Worm (Caenorhabditis elegans) whole organism, L1 larva: ENCODE data around the gene orai-1.

Source experiments
- C04F5.9 ChIP-seq: sonication (generic microtip); optimal IDR thresholded peaks from 2 replicates; lab custom pipeline; 2016; ENCODE audit warnings: missing genetic modification characterization, missing compliant biosample characterization
- C16A3.4 ChIP-seq: fragments of 150-350 bp; optimal IDR thresholded peaks from 2 replicates; lab custom pipeline; 2014; ENCODE audit warnings: missing biosample characterization, missing genetic modification characterization
- C34B4.2 ChIP-seq: sonication (generic microtip); optimal IDR thresholded peaks from 2 replicates; lab custom pipeline; 2017; ENCODE audit warnings: mild to moderate bottlenecking, missing genetic modification characterization, missing compliant biosample characterization
- Y116A8C.19 ChIP-seq: sonication (generic microtip); optimal IDR thresholded peaks from 2 replicates; lab custom pipeline; 2016; ENCODE audit warnings: missing compliant biosample characterization, missing genetic modification characterization, borderline replicate concordance
- alr-1 ChIP-seq: fragments of 200-800 bp; sonication (Bioruptor generic); optimal IDR thresholded peaks from 2 replicates; lab custom pipeline; 2018; ENCODE audit warnings: borderline replicate concordance, mild to moderate bottlenecking, missing genetic modification characterization, missing compliant biosample characterization
- aly-2 ChIP-seq: fragments of 150-350 bp; optimal IDR thresholded peaks from 2 replicates; lab custom pipeline; 2014; ENCODE audit warnings: missing biosample characterization, missing genetic modification characterization
- blmp-1 ChIP-seq: fragments of 150-350 bp; optimal IDR thresholded peaks from 2 replicates; lab custom pipeline; 2014; ENCODE audit warnings: missing biosample characterization, missing genetic modification characterization
- ceh-82 ChIP-seq, 3 experiments: fragments of 150-350 bp in 1 of 3; sonication (generic microtip) in 2 of 3; optimal IDR thresholded peaks; 2 replicates each; lab custom pipeline; 2014 to 2017; ENCODE audit warnings: missing biosample characterization in 3 of 3, missing genetic modification characterization in 3 of 3
- ceh-88 ChIP-seq: fragments of 200-800 bp; sonication (Bioruptor generic); IDR thresholded peaks from 2 replicates; pipeline ENCODE4 v1.3.6; 2022; ENCODE audit warnings: missing genetic modification characterization, missing compliant biosample characterization
- ceh-90 ChIP-seq: sonication (generic microtip); optimal IDR thresholded peaks from 2 replicates; lab custom pipeline; 2016; ENCODE audit warnings: missing genetic modification characterization, missing compliant biosample characterization
- dsc-1 ChIP-seq: sonication (generic microtip); optimal IDR thresholded peaks from 2 replicates; lab custom pipeline; 2016; ENCODE audit warnings: mild to moderate bottlenecking, missing genetic modification characterization, missing compliant biosample characterization
- efl-1 ChIP-seq, 4 experiments: fragments of 150-350 bp; optimal IDR thresholded peaks in 3 of 4; peaks in 1 of 4; 1 replicate in 1 of 4; 2 replicates in 3 of 4; lab custom pipeline; 2014; ENCODE audit warnings: missing biosample characterization in 2 of 4, missing genetic modification characterization in 2 of 4, missing genetic modification reagents in 2 of 4
- efl-3 ChIP-seq: fragments of 200-800 bp; sonication (Bioruptor generic); optimal IDR thresholded peaks from 2 replicates; lab custom pipeline; 2018; ENCODE audit warnings: mild to moderate bottlenecking, missing genetic modification characterization, missing compliant biosample characterization
- egl-27 ChIP-seq, 2 experiments: fragments of 150-350 bp in 1 of 2; sonication (generic microtip); optimal IDR thresholded peaks; 3 replicates each; lab custom pipeline; 2017 to 2018; ENCODE audit warnings: missing biosample characterization in 2 of 2, missing genetic modification characterization in 2 of 2, missing genetic modification reagents in 2 of 2
- elt-2 ChIP-seq: sonication (generic microtip); optimal IDR thresholded peaks from 2 replicates; lab custom pipeline; 2016; ENCODE audit warnings: missing genetic modification characterization, mild to moderate bottlenecking, inconsistent platforms, missing compliant biosample characterization, missing genetic modification reagents
- ets-5 ChIP-seq: fragments of 200-800 bp; sonication (Bioruptor generic); IDR thresholded peaks from 2 replicates; pipeline ENCODE4 v1.3.6; 2022; ENCODE audit warnings: missing genetic modification characterization, missing compliant biosample characterization
- fkh-4 ChIP-seq: sonication (generic microtip); optimal IDR thresholded peaks from 2 replicates; lab custom pipeline; 2016; ENCODE audit warnings: missing compliant biosample characterization, missing genetic modification characterization, borderline replicate concordance
- irx-1 ChIP-seq: sonication (generic microtip); optimal IDR thresholded peaks from 2 replicates; lab custom pipeline; 2016; ENCODE audit warnings: missing genetic modification characterization, missing compliant biosample characterization
- lin-35 ChIP-seq, 2 experiments: fragments of 150-350 bp; optimal IDR thresholded peaks; 2 replicates each; lab custom pipeline; 2014; ENCODE audit warnings: missing biosample characterization in 2 of 2, missing genetic modification characterization in 2 of 2, missing genetic modification reagents in 2 of 2
- lin-39 ChIP-seq: fragments of 150-350 bp; optimal IDR thresholded peaks from 2 replicates; lab custom pipeline; 2014; ENCODE audit warnings: missing biosample characterization, missing genetic modification reagents, missing genetic modification characterization
- nhr-11 ChIP-seq: fragments of 150-350 bp; optimal IDR thresholded peaks from 2 replicates; lab custom pipeline; 2014; ENCODE audit warnings: missing biosample characterization, missing genetic modification characterization
- nhr-19 ChIP-seq: fragments of 200-800 bp; sonication (Bioruptor generic); conservative IDR thresholded peaks from 2 replicates; pipeline ENCODE4 v1.3.6; 2022; ENCODE audit warnings: missing genetic modification characterization, missing compliant biosample characterization
- nhr-237 ChIP-seq: fragments of 150-350 bp; optimal IDR thresholded peaks from 2 replicates; lab custom pipeline; 2014; ENCODE audit warnings: missing biosample characterization, missing genetic modification characterization
- nhr-28 ChIP-seq: fragments of 150-350 bp; optimal IDR thresholded peaks from 2 replicates; lab custom pipeline; 2014; ENCODE audit warnings: missing biosample characterization, missing genetic modification characterization
- nhr-71 ChIP-seq: sonication (generic microtip); optimal IDR thresholded peaks from 2 replicates; lab custom pipeline; 2016; ENCODE audit warnings: mild to moderate bottlenecking, missing genetic modification characterization, moderate library complexity, missing compliant biosample characterization
- nhr-77 ChIP-seq: fragments of 150-350 bp; optimal IDR thresholded peaks from 2 replicates; lab custom pipeline; 2014; ENCODE audit warnings: missing biosample characterization, missing genetic modification characterization
- pqm-1 ChIP-seq: sonication (generic microtip); optimal IDR thresholded peaks from 3 replicates; lab custom pipeline; 2017; ENCODE audit warnings: missing biosample characterization, missing genetic modification characterization
- skn-1 ChIP-seq: fragments of 150-350 bp; optimal IDR thresholded peaks from 2 replicates; lab custom pipeline; 2014; ENCODE audit warnings: missing biosample characterization, missing genetic modification characterization
- snpc-4 ChIP-seq: fragments of 150-350 bp; optimal IDR thresholded peaks from 2 replicates; lab custom pipeline; 2014; ENCODE audit warnings: missing biosample characterization, missing genetic modification characterization
- sptf-1 ChIP-seq: fragments of 150-350 bp; optimal IDR thresholded peaks from 2 replicates; lab custom pipeline; 2014; ENCODE audit warnings: missing biosample characterization, missing genetic modification characterization
- unc-130 ChIP-seq: fragments of 150-350 bp; optimal IDR thresholded peaks from 2 replicates; lab custom pipeline; 2017; ENCODE audit warnings: missing biosample characterization, missing genetic modification characterization, inconsistent platforms
- unc-30 ChIP-seq: sonication (generic microtip); optimal IDR thresholded peaks from 2 replicates; lab custom pipeline; 2017; ENCODE audit warnings: missing biosample characterization, missing genetic modification characterization
- unc-62 ChIP-seq: fragments of 150-350 bp; optimal IDR thresholded peaks from 2 replicates; lab custom pipeline; 2014; ENCODE audit warnings: missing biosample characterization, missing genetic modification reagents, missing genetic modification characterization
- vab-15 ChIP-seq: sonication (generic microtip); optimal IDR thresholded peaks from 2 replicates; lab custom pipeline; 2017; ENCODE audit warnings: missing genotype, mild to moderate bottlenecking, missing genetic modification characterization, missing compliant biosample characterization
- xbp-1 ChIP-seq: sonication (generic microtip); optimal IDR thresholded peaks from 2 replicates; lab custom pipeline; 2016; ENCODE audit warnings: missing genetic modification characterization, missing compliant biosample characterization
- zip-4 ChIP-seq: fragments of 200-800 bp; sonication (Bioruptor generic); optimal IDR thresholded peaks from 2 replicates; lab custom pipeline; 2018; ENCODE audit warnings: mild to moderate bottlenecking, missing genetic modification characterization, moderate library complexity, missing compliant biosample characterization
- ztf-4 ChIP-seq: fragments of 150-350 bp; optimal IDR thresholded peaks from 2 replicates; lab custom pipeline; 2014; ENCODE audit warnings: missing biosample characterization, missing genetic modification characterization

orai-1 gene

DNA sequence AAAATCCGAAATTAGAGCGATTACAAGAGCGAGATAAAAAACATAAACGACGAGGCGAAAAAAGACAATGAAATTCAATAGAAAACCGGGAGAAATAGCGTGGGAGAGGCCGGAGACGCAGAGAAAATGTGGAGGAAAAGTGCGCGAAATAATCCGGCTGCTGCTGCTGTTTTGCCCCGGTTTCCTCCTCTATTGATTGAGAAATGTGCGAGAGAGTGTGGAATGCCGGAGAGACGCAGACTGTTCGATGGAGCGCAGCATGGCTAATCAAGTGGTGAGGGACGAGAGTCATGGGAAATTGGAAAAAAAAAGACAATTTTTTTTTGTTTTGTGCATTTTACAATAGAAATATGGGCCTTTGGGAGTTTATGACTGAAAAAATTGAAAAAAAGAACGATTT lies 48.4 kb upstream of the orai-1 start (continued):
- TF ChIP-seq unc-62 (GFP tag; lab: Kevin White, UChicago) = no peak
- TF ChIP-seq ceh-88 (GFP tag; lab: Robert Waterston, UW) = no peak
- TF ChIP-seq sptf-1 (tag; lab: Kevin White, UChicago) = no peak
- TF ChIP-seq C34B4.2 = no peak
- no peak for TF ChIP-seq pqm-1
- peak; percentile 18 for TF ChIP-seq nhr-77 (tag; lab: Kevin White, UChicago)
- no peak for TF ChIP-seq C04F5.9 (tag; lab: Kevin White, UChicago)
- no peak for TF ChIP-seq aly-2 (tag; lab: Kevin White, UChicago)
- no peak for TF ChIP-seq unc-130 (tag; lab: Kevin White, UChicago)
- no peak for TF ChIP-seq nhr-237
- peak; percentile 50 to 60 for TF ChIP-seq lin-35 (GFP tag; optimal IDR thresholded peaks at IDR 0.05; lab: Kevin White, UChicago)
- TF ChIP-seq lin-39 (tag; lab: Kevin White, UChicago) = peak; percentile 9
- TF ChIP-seq alr-1 (tag; lab: Kevin White, UChicago) = no peak
- TF ChIP-seq efl-1 (optimal IDR thresholded peaks at IDR 0.05; lab: Kevin White, UChicago) = peak; percentile 58 to 68
- TF ChIP-seq efl-1 (GFP tag; optimal IDR thresholded peaks at IDR 0.05 in 1 of 2; lab: Kevin White, UChicago) = peak in 1 of 2 experiments; percentile 15
- peak; percentile 70 for TF ChIP-seq nhr-71 (tag; lab: Kevin White, UChicago)
- peak; percentile 39 for TF ChIP-seq blmp-1
- no peak for TF ChIP-seq ztf-4 (tag; lab: Kevin White, UChicago)
- no peak for TF ChIP-seq Y116A8C.19 (tag; lab: Kevin White, UChicago)
- peak; percentile 34 for TF ChIP-seq nhr-11 (tag; lab: Kevin White, UChicago)
- TF ChIP-seq ets-5 (GFP tag; lab: Robert Waterston, UW) = no peak
- no peak for TF ChIP-seq C16A3.4 (tag; lab: Kevin White, UChicago)
- peak; percentile 46 for TF ChIP-seq dsc-1 (tag; lab: Kevin White, UChicago)
- no peak for TF ChIP-seq fkh-4 (tag; lab: Kevin White, UChicago)
- TF ChIP-seq xbp-1 = peak; percentile 41
- TF ChIP-seq egl-27 (tag; optimal IDR thresholded peaks at IDR 0.05; lab: Kevin White, UChicago) = peak in 1 of 2 experiments; percentile 34
- peak; percentile 12 for TF ChIP-seq irx-1
- no peak for TF ChIP-seq unc-30 (tag; lab: Kevin White, UChicago)
- peak; percentile 32 for TF ChIP-seq skn-1 (tag; lab: Kevin White, UChicago)
- TF ChIP-seq ceh-90 (tag; lab: Kevin White, UChicago) = no peak
- no peak for TF ChIP-seq efl-3 (GFP tag; lab: Kevin White, UChicago)
- no peak for TF ChIP-seq nhr-19 (GFP tag; lab: Robert Waterston, UW)
- peak; percentile 34 for TF ChIP-seq snpc-4 (tag; lab: Kevin White, UChicago)
- no peak for TF ChIP-seq zip-4 (GFP tag; lab: Kevin White, UChicago)
- TF ChIP-seq nhr-28 (tag; lab: Kevin White, UChicago) = no peak

ce11 chrIII:598687-599086 lies 47.9 kb upstream of the orai-1 start, which contains the start of gene Y55B1AR.2:
Y55B1AR.2 (minus strand) TSS chrIII:598787.
- TF ChIP-seq vab-15 (tag; lab: Kevin White, UChicago) = no peak
- TF ChIP-seq efl-1 (optimal IDR thresholded peaks at IDR 0.05; lab: Kevin White, UChicago) = no peak
- peak in 1 of 2 experiments; percentile 67 for TF ChIP-seq efl-1 (GFP tag; optimal IDR thresholded peaks at IDR 0.05 in 1 of 2; lab: Kevin White, UChicago)
- no peak for TF ChIP-seq unc-130 (tag; lab: Kevin White, UChicago)

DNA sequence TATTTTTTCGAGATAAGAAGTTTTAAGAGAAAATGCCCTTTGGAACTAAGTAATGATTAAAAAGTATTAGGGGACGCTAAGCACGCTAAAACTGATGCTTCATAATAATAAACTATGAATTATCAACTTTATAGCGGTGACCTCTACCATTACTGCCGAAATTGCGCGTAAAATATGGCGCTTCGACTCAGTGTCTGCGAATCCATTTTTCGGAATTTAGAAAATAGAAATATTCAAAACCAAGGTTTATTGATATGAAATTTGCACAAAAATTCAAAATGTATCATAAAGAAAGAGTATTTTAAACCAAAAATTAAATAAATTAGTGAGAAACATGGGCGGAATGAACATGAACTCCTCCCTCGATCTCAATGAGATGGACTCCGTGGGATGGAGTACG lies 47.3 kb upstream of the orai-1 start:
- TF ChIP-seq elt-2 (peak; percentile 33), fkh-4 (tag; lab: Kevin White, UChicago) (no peak), ceh-82 (tag; optimal IDR thresholded peaks at IDR 0.05; lab: Kevin White, UChicago) (no peak)
